Worm (Caenorhabditis elegans) whole organism, mixed stage, embryonic: ENCODE results near the gene srh-215.

Experiments
- bed-3 ChIP-seq: fragments of 200-800 bp; sonication (Bioruptor generic); optimal IDR thresholded peaks from 3 replicates; lab custom pipeline; 2018; ENCODE audit warnings: mild to moderate bottlenecking, missing genetic modification characterization, moderate library complexity, missing compliant biosample characterization
- blmp-1 ChIP-seq: fragments of 150-350 bp; optimal IDR thresholded peaks from 2 replicates; lab custom pipeline; 2014; ENCODE audit warnings: missing biosample characterization, missing genetic modification characterization
- ceh-39 ChIP-seq: fragments of 150-350 bp; optimal IDR thresholded peaks from 2 replicates; lab custom pipeline; 2014; ENCODE audit warnings: missing biosample characterization, missing genetic modification characterization
- ceh-43 ChIP-seq: fragments of 200-800 bp; sonication (Bioruptor generic); optimal IDR thresholded peaks from 2 replicates; lab custom pipeline; 2018; ENCODE audit warnings: mild to moderate bottlenecking, missing genetic modification characterization, moderate library complexity, missing compliant biosample characterization
- ceh-83 ChIP-seq: fragments of 200-800 bp; sonication (Bioruptor generic); optimal IDR thresholded peaks from 2 replicates; lab custom pipeline; 2018; ENCODE audit warnings: mild to moderate bottlenecking, missing genetic modification characterization, missing compliant biosample characterization
- cnd-1 ChIP-seq: fragments of 200-800 bp; sonication (Bioruptor generic); optimal IDR thresholded peaks from 2 replicates; lab custom pipeline; 2018; ENCODE audit warnings: mild to moderate bottlenecking, missing genetic modification characterization, missing compliant biosample characterization
- elt-1 ChIP-seq: sonication (generic microtip); optimal IDR thresholded peaks from 2 replicates; lab custom pipeline; 2017; ENCODE audit warnings: missing genetic modification characterization, mild to moderate bottlenecking, missing compliant biosample characterization, antibody characterized with exemption, moderate library complexity, borderline replicate concordance; ENCODE audit not compliant: insufficient read depth
- elt-3 ChIP-seq: fragments of 150-350 bp; optimal IDR thresholded peaks from 2 replicates; lab custom pipeline; 2014; ENCODE audit warnings: missing biosample characterization, missing genetic modification characterization
- ham-2 ChIP-seq: fragments of 200-800 bp; sonication (Bioruptor generic); optimal IDR thresholded peaks from 2 replicates; lab custom pipeline; 2018; ENCODE audit warnings: mild to moderate bottlenecking, missing genetic modification characterization, missing compliant biosample characterization
- hlh-1 ChIP-seq: fragments of 150-350 bp; optimal IDR thresholded peaks from 2 replicates; lab custom pipeline; 2014; ENCODE audit warnings: missing biosample characterization, missing genetic modification reagents, missing genetic modification characterization
- lin-13 ChIP-seq: fragments of 150-350 bp; optimal IDR thresholded peaks from 2 replicates; lab custom pipeline; 2014; ENCODE audit warnings: missing biosample characterization, missing genetic modification characterization
- lin-32 ChIP-seq: fragments of 200-800 bp; sonication (Bioruptor generic); optimal IDR thresholded peaks from 2 replicates; lab custom pipeline; 2018; ENCODE audit warnings: mild to moderate bottlenecking, missing genetic modification characterization, missing compliant biosample characterization
- lsy-2 ChIP-seq: fragments of 150-350 bp; optimal IDR thresholded peaks from 2 replicates; lab custom pipeline; 2014; ENCODE audit warnings: missing biosample characterization, missing genetic modification characterization
- mab-5 ChIP-seq: fragments of 150-350 bp; optimal IDR thresholded peaks from 2 replicates; lab custom pipeline; 2014; ENCODE audit warnings: missing biosample characterization, missing genetic modification characterization
- mls-2 ChIP-seq: sonication (generic microtip); optimal IDR thresholded peaks from 2 replicates; lab custom pipeline; 2016; ENCODE audit warnings: mild to moderate bottlenecking, missing genetic modification characterization, moderate library complexity, missing compliant biosample characterization
- nhr-12 ChIP-seq: fragments of 150-350 bp; optimal IDR thresholded peaks from 2 replicates; lab custom pipeline; 2014; ENCODE audit warnings: missing biosample characterization, missing genetic modification characterization
- nhr-237 ChIP-seq: fragments of 150-350 bp; optimal IDR thresholded peaks from 2 replicates; lab custom pipeline; 2014; ENCODE audit warnings: missing biosample characterization, missing genetic modification characterization
- nhr-28 ChIP-seq: fragments of 150-350 bp; optimal IDR thresholded peaks from 2 replicates; lab custom pipeline; 2014; ENCODE audit warnings: missing biosample characterization, missing genetic modification characterization
- nhr-76 ChIP-seq: sonication (generic microtip); optimal IDR thresholded peaks from 2 replicates; lab custom pipeline; 2017; ENCODE audit warnings: missing biosample characterization, missing genetic modification characterization
- pha-4 ChIP-seq: fragments of 150-350 bp; optimal IDR thresholded peaks from 2 replicates; lab custom pipeline; 2018; ENCODE audit warnings: missing biosample characterization, missing genetic modification reagents, missing genetic modification characterization
- sem-2 ChIP-seq: fragments of 200-800 bp; sonication (Bioruptor generic); optimal IDR thresholded peaks from 2 replicates; lab custom pipeline; 2018; ENCODE audit warnings: mild to moderate bottlenecking, missing genetic modification characterization, missing compliant biosample characterization
- snpc-4 ChIP-seq: fragments of 150-350 bp; optimal IDR thresholded peaks from 2 replicates; lab custom pipeline; 2014; ENCODE audit warnings: missing biosample characterization, missing genetic modification characterization
- sptf-1 ChIP-seq: sonication (generic microtip); optimal IDR thresholded peaks from 2 replicates; lab custom pipeline; 2017; ENCODE audit warnings: mild to moderate bottlenecking, missing genetic modification characterization, moderate library complexity, missing compliant biosample characterization
- tbx-8 ChIP-seq: fragments of 200-800 bp; sonication (Bioruptor generic); optimal IDR thresholded peaks from 2 replicates; lab custom pipeline; 2018; ENCODE audit warnings: mild to moderate bottlenecking, missing genetic modification characterization, moderate library complexity, missing compliant biosample characterization
- unc-39 ChIP-seq: fragments of 150-350 bp; optimal IDR thresholded peaks from 2 replicates; lab custom pipeline; 2014; ENCODE audit warnings: missing biosample characterization, missing genetic modification characterization
- unc-62 ChIP-seq: fragments of 150-350 bp; optimal IDR thresholded peaks from 2 replicates; lab custom pipeline; 2014; ENCODE audit warnings: missing biosample characterization, missing genetic modification reagents, missing genetic modification characterization
- ztf-11 ChIP-seq: fragments of 150-350 bp; optimal IDR thresholded peaks from 2 replicates; lab custom pipeline; 2014; ENCODE audit warnings: missing biosample characterization, missing genetic modification characterization

The srh-215 gene

ce11 chrV:16792717-16793116 is 39.1 kb downstream of the srh-215 start:
- TF ChIP-seq blmp-1 (tag; lab: Kevin White, UChicago) (no peak), tbx-8 (GFP tag; lab: Kevin White, UChicago) (no peak), unc-39 (tag; lab: Kevin White, UChicago) (no peak), nhr-28 (no peak), bed-3 (GFP tag; lab: Kevin White, UChicago) (no peak), snpc-4 (tag; lab: Kevin White, UChicago) (no peak), mab-5 (tag; lab: Kevin White, UChicago) (no peak)

ce11 chrV:16788967-16789366 is 42.9 kb downstream of the srh-215 start, which contains the start of gene immt-2:
TSS of gene immt-2 (plus strand) at chrV:16789267.
- no peak for TF ChIP-seq pha-4 (tag; lab: Kevin White, UChicago)
- no peak for TF ChIP-seq nhr-28
- no peak for TF ChIP-seq lin-32 (GFP tag; lab: Kevin White, UChicago)
- TF ChIP-seq ceh-83: no peak
- TF ChIP-seq nhr-12: no peak
- no peak for TF ChIP-seq cnd-1 (tag; lab: Kevin White, UChicago)
- TF ChIP-seq unc-62 (GFP tag; lab: Kevin White, UChicago): no peak
- TF ChIP-seq elt-1: no peak
- no peak for TF ChIP-seq sptf-1 (tag; lab: Kevin White, UChicago)
- no peak for TF ChIP-seq mls-2 (tag; lab: Kevin White, UChicago)
- TF ChIP-seq ham-2 (GFP tag; lab: Kevin White, UChicago): no peak
- TF ChIP-seq snpc-4 (tag; lab: Kevin White, UChicago): no peak
- no peak for TF ChIP-seq sem-2 (GFP tag; lab: Kevin White, UChicago)
- TF ChIP-seq ceh-39 (tag; lab: Kevin White, UChicago): no peak
- no peak for TF ChIP-seq hlh-1 (tag; lab: Kevin White, UChicago)

- TF ChIP-seq ceh-83 (no peak), mls-2 (tag; lab: Kevin White, UChicago) (no peak), cnd-1 (tag; lab: Kevin White, UChicago) (no peak), sptf-1 (tag; lab: Kevin White, UChicago) (no peak), nhr-237 (tag; lab: Kevin White, UChicago) (no peak), bed-3 (GFP tag; lab: Kevin White, UChicago) (no peak), unc-62 (GFP tag; lab: Kevin White, UChicago) (no peak), nhr-12 (no peak), lsy-2 (no peak)
- TF ChIP-seq, all 35 proteins: peak for 0
These were observed 45.8 kb downstream of the srh-215 start for ce11 chrV:16786012-16786411.

- TF ChIP-seq ztf-11 (tag; lab: Kevin White, UChicago) (no peak), cnd-1 (tag; lab: Kevin White, UChicago) (no peak), unc-62 (GFP tag; lab: Kevin White, UChicago) (no peak), pha-4 (tag; lab: Kevin White, UChicago) (no peak)
These were observed 47.0 kb downstream of the srh-215 start for ce11 chrV:16784806-16785205.

- TF ChIP-seq lin-13 (tag; lab: Kevin White, UChicago) (no peak), nhr-237 (tag; lab: Kevin White, UChicago) (no peak), nhr-12 (no peak), cnd-1 (tag; lab: Kevin White, UChicago) (no peak), blmp-1 (tag; lab: Kevin White, UChicago) (no peak), bed-3 (GFP tag; lab: Kevin White, UChicago) (no peak), elt-3 (tag; lab: Kevin White, UChicago) (no peak), unc-39 (tag; lab: Kevin White, UChicago) (no peak), tbx-8 (GFP tag; lab: Kevin White, UChicago) (no peak), elt-1 (no peak), ham-2 (GFP tag; lab: Kevin White, UChicago) (no peak), ztf-11 (tag; lab: Kevin White, UChicago) (no peak), nhr-76 (tag; lab: Kevin White, UChicago) (no peak), lsy-2 (no peak), ceh-43 (GFP tag; lab: Kevin White, UChicago) (no peak), mls-2 (tag; lab: Kevin White, UChicago) (no peak)
- TF ChIP-seq, all 35 proteins: peak for 0
These were observed 49.8 kb downstream of the srh-215 start for ce11 chrV:16781974-16782373.
